Worm (Caenorhabditis elegans) whole organism, L4/young adult: ENCODE results near the gene ZK662.5.

Source experiments
- W03F9.2 ChIP-seq: fragments of 150-350 bp; optimal IDR thresholded peaks from 2 replicates; lab custom pipeline; 2014; ENCODE audit warnings: missing biosample characterization, missing genetic modification characterization
- dao-5 ChIP-seq: sonication (generic microtip); optimal IDR thresholded peaks from 2 replicates; lab custom pipeline; 2016; ENCODE audit warnings: missing genotype, missing genetic modification characterization, moderate library complexity, missing compliant biosample characterization
- him-1 ChIP-seq: sonication (generic microtip); optimal IDR thresholded peaks from 2 replicates; lab custom pipeline; 2016; ENCODE audit warnings: missing genotype, missing genetic modification reagents, missing genetic modification characterization, missing compliant biosample characterization

DNA sequence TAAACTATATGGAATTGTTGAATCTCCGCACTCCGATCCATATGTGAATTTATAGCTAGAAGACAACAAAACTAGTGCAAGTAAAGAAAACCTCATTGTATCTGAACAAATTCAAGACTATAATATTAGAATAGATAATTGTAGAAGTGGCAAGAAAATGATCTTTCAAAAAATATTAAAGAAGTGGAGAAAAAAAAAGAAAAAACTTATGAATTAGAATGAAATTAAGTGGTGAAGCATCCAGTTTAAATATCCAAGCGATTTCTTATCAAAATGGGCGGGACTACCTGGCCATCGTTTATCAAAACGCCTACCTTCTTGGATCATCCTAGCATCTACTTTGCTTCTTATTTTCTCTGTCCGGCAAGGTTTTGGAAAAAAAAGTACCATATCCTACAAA, 35.7 kb downstream of the ZK662.5 start, which contains the start of gene wrt-4:
- TF ChIP-seq him-1 (tag; lab: Kevin White, UChicago) (no peak), W03F9.2 (tag; lab: Kevin White, UChicago) (no peak), dao-5 (tag; lab: Kevin White, UChicago) (no peak)
